Worm (Caenorhabditis elegans) whole organism, young adult: ENCODE data around the gene sdz-10.

ENCODE experiments used
- F37B4.10 ChIP-seq: fragments of 200-800 bp; sonication (Bioruptor generic); IDR thresholded peaks from 2 replicates; pipeline ENCODE4 v1.3.6; 2022; ENCODE audit warnings: missing genetic modification characterization, missing compliant biosample characterization
- F55B11.4 ChIP-seq: sonication (generic microtip); optimal IDR thresholded peaks from 2 replicates; lab custom pipeline; 2016; ENCODE audit warnings: missing compliant biosample characterization, missing genetic modification characterization, borderline replicate concordance; ENCODE audit not compliant: insufficient read depth
- F57C9.4 ChIP-seq: sonication (generic microtip); optimal IDR thresholded peaks from 2 replicates; lab custom pipeline; 2017; ENCODE audit warnings: mild to moderate bottlenecking, missing genetic modification characterization, missing compliant biosample characterization
- K12H6.12 ChIP-seq: fragments of 200-800 bp; sonication (Bioruptor generic); optimal IDR thresholded peaks from 2 replicates; lab custom pipeline; 2018; ENCODE audit warnings: mild to moderate bottlenecking, missing genetic modification characterization, missing compliant biosample characterization
- T07F8.4 ChIP-seq: sonication (generic microtip); optimal IDR thresholded peaks from 2 replicates; lab custom pipeline; 2016; ENCODE audit warnings: mild to moderate bottlenecking, missing genetic modification characterization, moderate library complexity, missing compliant biosample characterization
- Y95B8A.8 ChIP-seq: fragments of 200-800 bp; sonication (Bioruptor generic); IDR thresholded peaks from 2 replicates; pipeline ENCODE4 v1.3.6; 2022; ENCODE audit warnings: missing genetic modification reagents, missing genetic modification characterization, missing compliant biosample characterization
- aptf-3 ChIP-seq: fragments of 200-800 bp; sonication (Bioruptor generic); IDR thresholded peaks from 2 replicates; pipeline ENCODE4 v1.3.6; 2022; ENCODE audit warnings: missing genetic modification characterization, missing compliant biosample characterization
- atf-7 ChIP-seq: sonication (generic microtip); optimal IDR thresholded peaks from 2 replicates; lab custom pipeline; 2017; ENCODE audit warnings: mild to moderate bottlenecking, missing genetic modification characterization, missing compliant biosample characterization
- athp-1 ChIP-seq: sonication (generic microtip); optimal IDR thresholded peaks from 2 replicates; lab custom pipeline; 2017; ENCODE audit warnings: mild to moderate bottlenecking, missing genetic modification characterization, missing compliant biosample characterization
- ccch-3 ChIP-seq: fragments of 200-800 bp; sonication (Bioruptor generic); optimal IDR thresholded peaks from 2 replicates; lab custom pipeline; 2018; ENCODE audit warnings: mild to moderate bottlenecking, missing genetic modification characterization, missing compliant biosample characterization
- chd-7 ChIP-seq: sonication (generic microtip); optimal IDR thresholded peaks from 2 replicates; lab custom pipeline; 2016; ENCODE audit warnings: mild to moderate bottlenecking, missing genetic modification characterization, moderate library complexity, missing compliant biosample characterization
- dox-1 ChIP-seq: fragments of 200-800 bp; sonication (Bioruptor generic); IDR thresholded peaks from 2 replicates; pipeline ENCODE4 v1.3.6; 2022; ENCODE audit warnings: missing genetic modification reagents, missing genetic modification characterization, missing compliant biosample characterization
- ekl-4 ChIP-seq: fragments of 200-800 bp; sonication (Bioruptor generic); IDR thresholded peaks from 2 replicates; pipeline ENCODE4 v1.3.6; 2022; ENCODE audit warnings: missing genetic modification reagents, missing genetic modification characterization, missing compliant biosample characterization
- ets-4 ChIP-seq: fragments of 200-800 bp; sonication (Bioruptor generic); optimal IDR thresholded peaks from 2 replicates; lab custom pipeline; 2018; ENCODE audit warnings: mild to moderate bottlenecking, missing genetic modification characterization, missing compliant biosample characterization
- hlh-26 ChIP-seq: fragments of 200-800 bp; sonication (Bioruptor generic); conservative IDR thresholded peaks from 2 replicates; pipeline ENCODE4 v1.3.6; 2022; ENCODE audit warnings: missing genetic modification reagents, missing genetic modification characterization, missing compliant biosample characterization
- hsf-1 ChIP-seq: fragments of 200-800 bp; sonication (Bioruptor generic); IDR thresholded peaks from 2 replicates; pipeline ENCODE4 v1.3.6; 2022; ENCODE audit warnings: missing genetic modification reagents, missing genetic modification characterization, missing compliant biosample characterization
- lag-1 ChIP-seq: fragments of 200-800 bp; sonication (Bioruptor generic); IDR thresholded peaks from 2 replicates; pipeline ENCODE4 v1.3.6; 2022; ENCODE audit warnings: missing genetic modification reagents, missing genetic modification characterization, missing compliant biosample characterization
- let-526 ChIP-seq: fragments of 200-800 bp; sonication (Bioruptor generic); IDR thresholded peaks from 2 replicates; pipeline ENCODE4 v1.3.6; 2022; ENCODE audit warnings: missing genetic modification reagents, missing genetic modification characterization, missing compliant biosample characterization
- let-607 ChIP-seq, 2 experiments: fragments of 200-800 bp in 1 of 2; sonication (Bioruptor generic) in 1 of 2; sonication (generic microtip) in 1 of 2; optimal IDR thresholded peaks; 2 replicates each; lab custom pipeline; 2016 to 2018; ENCODE audit warnings: mild to moderate bottlenecking in 2 of 2, missing compliant biosample characterization in 2 of 2, missing genetic modification characterization in 2 of 2, moderate library complexity in 2 of 2, missing genotype in 1 of 2
- lin-40 ChIP-seq: sonication (generic microtip); optimal IDR thresholded peaks from 2 replicates; lab custom pipeline; 2016; ENCODE audit warnings: missing genetic modification characterization, mild to moderate bottlenecking, missing compliant biosample characterization, missing genotype, missing genetic modification reagents
- lir-1 ChIP-seq: fragments of 200-800 bp; sonication (Bioruptor generic); conservative IDR thresholded peaks from 2 replicates; pipeline ENCODE4 v1.3.6; 2022; ENCODE audit warnings: missing genetic modification reagents, missing genetic modification characterization, missing compliant biosample characterization
- madf-3 ChIP-seq: fragments of 200-800 bp; sonication (Bioruptor generic); IDR thresholded peaks from 2 replicates; pipeline ENCODE4 v1.3.6; 2022; ENCODE audit warnings: missing genetic modification reagents, missing genetic modification characterization, missing compliant biosample characterization
- madf-8 ChIP-seq: fragments of 200-800 bp; sonication (Bioruptor generic); conservative IDR thresholded peaks from 2 replicates; pipeline ENCODE4 v1.3.6; 2022; ENCODE audit warnings: missing genetic modification reagents, missing genetic modification characterization, missing compliant biosample characterization
- mes-4 ChIP-seq: sonication (generic microtip); optimal IDR thresholded peaks from 2 replicates; lab custom pipeline; 2016; ENCODE audit warnings: missing genotype, missing genetic modification characterization, missing compliant biosample characterization
- nfya-1 ChIP-seq: sonication (generic microtip); optimal IDR thresholded peaks from 2 replicates; lab custom pipeline; 2017; ENCODE audit warnings: antibody characterized with exemption, missing compliant biosample characterization, missing genetic modification characterization, borderline replicate concordance; ENCODE audit not compliant: insufficient read depth
- nhr-27 ChIP-seq: fragments of 200-800 bp; sonication (Bioruptor generic); optimal IDR thresholded peaks from 2 replicates; lab custom pipeline; 2018; ENCODE audit warnings: mild to moderate bottlenecking, missing genetic modification characterization, moderate library complexity, missing compliant biosample characterization
- pbrm-1 ChIP-seq: fragments of 200-800 bp; sonication (Bioruptor generic); IDR thresholded peaks from 2 replicates; pipeline ENCODE4 v1.3.6; 2022; ENCODE audit warnings: missing genetic modification reagents, missing genetic modification characterization, missing compliant biosample characterization
- sea-2 ChIP-seq: fragments of 200-800 bp; sonication (Bioruptor generic); IDR thresholded peaks from 2 replicates; pipeline ENCODE4 v1.3.6; 2022; ENCODE audit warnings: missing genetic modification characterization, missing compliant biosample characterization
- somi-1 ChIP-seq: fragments of 200-800 bp; sonication (Bioruptor generic); optimal IDR thresholded peaks from 2 replicates; lab custom pipeline; 2018; ENCODE audit warnings: mild to moderate bottlenecking, missing genetic modification characterization, missing compliant biosample characterization
- tbx-9 ChIP-seq: sonication (generic microtip); optimal IDR thresholded peaks from 2 replicates; lab custom pipeline; 2016; ENCODE audit warnings: borderline replicate concordance, missing genetic modification characterization, inconsistent platforms, missing compliant biosample characterization
- tlf-1 ChIP-seq: fragments of 200-800 bp; sonication (Bioruptor generic); optimal IDR thresholded peaks from 2 replicates; lab custom pipeline; 2018; ENCODE audit warnings: mild to moderate bottlenecking, missing genetic modification characterization, missing compliant biosample characterization
- unc-130 ChIP-seq: sonication (generic microtip); optimal IDR thresholded peaks from 2 replicates; lab custom pipeline; 2016; ENCODE audit warnings: missing genetic modification reagents, missing genetic modification characterization, missing compliant biosample characterization
- unc-62 ChIP-seq: fragments of 150-350 bp; optimal IDR thresholded peaks from 2 replicates; lab custom pipeline; 2014; ENCODE audit warnings: missing biosample characterization, missing genetic modification reagents, missing genetic modification characterization
- ztf-18 ChIP-seq: sonication (generic microtip); optimal IDR thresholded peaks from 2 replicates; lab custom pipeline; 2016; ENCODE audit warnings: missing genotype, mild to moderate bottlenecking, missing genetic modification characterization, missing compliant biosample characterization
- ztf-22 ChIP-seq: fragments of 200-800 bp; sonication (Bioruptor generic); optimal IDR thresholded peaks from 2 replicates; lab custom pipeline; 2018; ENCODE audit warnings: mild to moderate bottlenecking, missing genetic modification characterization, moderate library complexity, missing compliant biosample characterization
- ztf-26 ChIP-seq: sonication (generic microtip); optimal IDR thresholded peaks from 2 replicates; lab custom pipeline; 2017; ENCODE audit warnings: missing genetic modification characterization, missing compliant biosample characterization

Gene sdz-10

DNA sequence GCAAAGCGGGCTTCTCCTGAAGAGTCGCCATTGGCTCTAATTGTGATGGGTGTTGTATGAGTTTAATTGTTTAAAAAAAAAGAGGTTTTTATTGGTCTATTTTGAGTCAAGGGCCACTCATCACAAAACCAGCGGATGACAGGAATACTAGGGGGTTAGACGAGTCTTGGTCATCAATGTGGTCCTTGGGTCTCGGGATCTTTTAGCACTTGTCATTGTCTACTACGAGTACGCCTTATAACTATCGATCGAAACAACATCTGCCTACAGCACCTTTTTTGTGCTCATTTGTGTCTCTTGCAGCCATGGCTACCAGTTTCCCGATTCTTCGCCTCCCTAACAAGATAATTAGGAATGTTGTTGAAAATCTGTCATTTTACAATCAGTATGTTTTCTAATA is 7.4 kb downstream of the sdz-10 start, which contains the start of gene fbxb-108:
TSS of gene fbxb-108 (plus strand) at position 301 of the 400 bp plus-strand sequence.
- TF ChIP-seq unc-62: no peak
- TF ChIP-seq unc-130 (GFP tag; lab: Kevin White, UChicago): no peak
- TF ChIP-seq lir-1: no peak
- no peak for TF ChIP-seq lin-40 (tag; lab: Kevin White, UChicago)
- no peak for TF ChIP-seq atf-7 (tag; lab: Kevin White, UChicago)
- TF ChIP-seq aptf-3 (GFP tag; lab: Robert Waterston, UW): no peak
- TF ChIP-seq nhr-27 (tag; lab: Kevin White, UChicago): no peak
- TF ChIP-seq F55B11.4 (tag; lab: Kevin White, UChicago): no peak
- TF ChIP-seq let-526 (GFP tag; lab: Robert Waterston, UW): no peak
- TF ChIP-seq, all 124 proteins: peak for 0

- TF ChIP-seq pbrm-1 (GFP tag; lab: Robert Waterston, UW) (no peak), K12H6.12 (tag; lab: Kevin White, UChicago) (no peak), ztf-26 (tag; lab: Kevin White, UChicago) (no peak), tbx-9 (tag; lab: Kevin White, UChicago) (no peak), hlh-26 (no peak), ekl-4 (no peak), F55B11.4 (tag; lab: Kevin White, UChicago) (no peak), chd-7 (tag; lab: Kevin White, UChicago) (no peak), Y95B8A.8 (no peak), somi-1 (no peak), sea-2 (GFP tag; lab: Robert Waterston, UW) (no peak), tlf-1 (GFP tag; lab: Kevin White, UChicago) (no peak), athp-1 (tag; lab: Kevin White, UChicago) (no peak), dox-1 (GFP tag; lab: Robert Waterston, UW) (no peak), lag-1 (GFP tag; lab: Robert Waterston, UW) (no peak), unc-130 (GFP tag; lab: Kevin White, UChicago) (no peak), hsf-1 (no peak), ets-4 (GFP tag; lab: Kevin White, UChicago) (no peak)
Observed at ce11 chrII:2762108-2762507, 10.0 kb downstream of the sdz-10 start, which contains the start of gene fbxb-106. fbxb-106 (plus strand) TSS chrII:2762408.

DNA sequence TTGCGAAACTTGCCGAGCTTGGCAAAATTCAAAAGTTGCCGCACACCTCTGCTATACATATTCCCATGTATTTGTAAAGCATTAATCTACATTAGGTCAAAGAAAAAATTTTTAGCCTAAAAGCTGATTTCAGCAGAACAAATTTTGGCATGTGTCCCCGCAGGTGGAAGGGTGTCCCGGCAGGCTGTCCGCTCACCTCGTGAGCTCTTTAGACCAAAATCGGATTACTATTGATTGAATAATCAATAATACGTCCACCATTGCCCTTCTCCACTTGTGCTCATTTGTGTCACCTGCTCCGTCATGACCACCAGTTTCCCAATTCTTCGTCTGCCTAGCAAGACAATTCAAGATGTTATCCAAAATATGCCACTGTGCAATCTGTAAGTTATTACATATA is 13.6 kb downstream of the sdz-10 start, which contains the start of gene fbxb-107:
TSS of gene fbxb-107 (plus strand) at position 297 of the 400 bp plus-strand sequence.
- TF ChIP-seq madf-8 (GFP tag; lab: Robert Waterston, UW): no peak
- TF ChIP-seq tbx-9 (tag; lab: Kevin White, UChicago): no peak
- no peak for TF ChIP-seq ccch-3 (GFP tag; lab: Kevin White, UChicago)
- no peak for TF ChIP-seq mes-4 (tag; lab: Kevin White, UChicago)
- no peak for TF ChIP-seq lag-1 (GFP tag; lab: Robert Waterston, UW)
- TF ChIP-seq madf-3 (GFP tag; lab: Robert Waterston, UW): no peak
- no peak for TF ChIP-seq ets-4 (GFP tag; lab: Kevin White, UChicago)
- no peak for TF ChIP-seq ztf-22 (GFP tag; lab: Kevin White, UChicago)
- TF ChIP-seq ztf-18 (tag; lab: Kevin White, UChicago): no peak
- TF ChIP-seq nfya-1 (tag; lab: Kevin White, UChicago): no peak
- TF ChIP-seq let-607 (tag; optimal IDR thresholded peaks at IDR 0.05; lab: Kevin White, UChicago): no peak
- no peak for TF ChIP-seq F37B4.10 (GFP tag; lab: Robert Waterston, UW)
- TF ChIP-seq T07F8.4 (tag; lab: Kevin White, UChicago): no peak
- no peak for TF ChIP-seq F57C9.4
